Worm (Caenorhabditis elegans) whole organism, L4 larva: Measurements from ENCODE around the gene zmp-5.

Experiments
- D1046.2 ChIP-seq: fragments of 200-800 bp; sonication (Bioruptor generic); IDR thresholded peaks from 2 replicates; pipeline ENCODE4 v1.3.6; 2022; ENCODE audit warnings: missing genetic modification characterization, missing compliant biosample characterization
- F10B5.3 ChIP-seq: sonication (generic microtip); optimal IDR thresholded peaks from 2 replicates; lab custom pipeline; 2016; ENCODE audit warnings: mild to moderate bottlenecking, missing genetic modification characterization, missing compliant biosample characterization
- F26F4.8 ChIP-seq: fragments of 200-800 bp; sonication (Bioruptor generic); conservative IDR thresholded peaks from 2 replicates; pipeline ENCODE4 v1.3.6; 2022; ENCODE audit warnings: missing genetic modification characterization, missing compliant biosample characterization
- T20F7.1 ChIP-seq: fragments of 200-800 bp; sonication (Bioruptor generic); optimal IDR thresholded peaks from 2 replicates; lab custom pipeline; 2018; ENCODE audit warnings: mild to moderate bottlenecking, missing genetic modification characterization, missing compliant biosample characterization
- Y105C5A.15 ChIP-seq: fragments of 200-800 bp; sonication (Bioruptor generic); IDR thresholded peaks from 2 replicates; pipeline ENCODE4 v1.3.6; 2022; ENCODE audit warnings: missing genetic modification characterization, missing compliant biosample characterization
- Y48G9A.11 ChIP-seq: fragments of 200-800 bp; sonication (Bioruptor generic); IDR thresholded peaks from 2 replicates; pipeline ENCODE4 v1.3.6; 2022; ENCODE audit warnings: missing genetic modification reagents, missing genetic modification characterization, missing compliant biosample characterization
- Y75B8A.6 ChIP-seq: fragments of 200-800 bp; sonication (Bioruptor generic); IDR thresholded peaks from 2 replicates; pipeline ENCODE4 v1.3.6; 2022; ENCODE audit warnings: missing genetic modification reagents, missing genetic modification characterization, missing compliant biosample characterization
- attf-4 ChIP-seq: sonication (generic microtip); optimal IDR thresholded peaks from 3 replicates; lab custom pipeline; 2017; ENCODE audit warnings: missing biosample characterization, missing genetic modification characterization
- ceh-32 ChIP-seq: sonication (generic microtip); optimal IDR thresholded peaks from 2 replicates; lab custom pipeline; 2016; ENCODE audit warnings: mild to moderate bottlenecking, missing genetic modification characterization, missing compliant biosample characterization; ENCODE audit not compliant: poor library complexity
- ceh-44 ChIP-seq: fragments of 200-800 bp; sonication (Bioruptor generic); IDR thresholded peaks from 2 replicates; pipeline ENCODE4 v1.3.6; 2022; ENCODE audit warnings: missing genetic modification reagents, missing genetic modification characterization, missing compliant biosample characterization
- ceh-82 ChIP-seq: sonication (generic microtip); optimal IDR thresholded peaks from 2 replicates; lab custom pipeline; 2017; ENCODE audit warnings: missing biosample characterization, missing genetic modification characterization
- daf-12 ChIP-seq: fragments of 150-350 bp; optimal IDR thresholded peaks from 2 replicates; lab custom pipeline; 2014; ENCODE audit warnings: missing biosample characterization, missing genetic modification reagents, missing genetic modification characterization
- daf-16 ChIP-seq, 3 experiments: sonication (generic microtip); optimal IDR thresholded peaks; 2 replicates each; lab custom pipeline; 2016 to 2017; ENCODE audit warnings: missing genetic modification characterization in 3 of 3, missing genetic modification reagents in 3 of 3, mild to moderate bottlenecking in 2 of 3, missing compliant biosample characterization in 2 of 3, missing biosample characterization in 1 of 3, moderate library complexity in 1 of 3
- dmd-6 ChIP-seq: fragments of 200-800 bp; sonication (Bioruptor generic); IDR thresholded peaks from 2 replicates; pipeline ENCODE4 v1.3.6; 2022; ENCODE audit warnings: missing genetic modification reagents, missing genetic modification characterization, missing compliant biosample characterization
- dmd-9 ChIP-seq: fragments of 200-800 bp; sonication (Bioruptor generic); IDR thresholded peaks from 2 replicates; pipeline ENCODE4 v1.3.6; 2022; ENCODE audit warnings: missing genetic modification reagents, missing genetic modification characterization, missing compliant biosample characterization
- dpl-1 ChIP-seq: fragments of 150-350 bp; optimal IDR thresholded peaks from 2 replicates; lab custom pipeline; 2014; ENCODE audit warnings: missing biosample characterization, missing genetic modification reagents, missing genetic modification characterization
- dve-1 ChIP-seq: sonication (generic microtip); optimal IDR thresholded peaks from 2 replicates; lab custom pipeline; 2017; ENCODE audit warnings: antibody characterized with exemption, mild to moderate bottlenecking, missing genetic modification characterization, missing compliant biosample characterization; ENCODE audit not compliant: insufficient read depth
- gei-8 ChIP-seq: fragments of 200-800 bp; sonication (Bioruptor generic); optimal IDR thresholded peaks from 2 replicates; lab custom pipeline; 2018; ENCODE audit warnings: mild to moderate bottlenecking, missing genetic modification characterization, missing compliant biosample characterization
- hif-1 ChIP-seq, 2 experiments: sonication (generic microtip); optimal IDR thresholded peaks; 2 replicates each; lab custom pipeline; 2016 to 2017; ENCODE audit warnings: missing compliant biosample characterization in 2 of 2, missing genetic modification characterization in 2 of 2, missing genetic modification reagents in 2 of 2, missing genotype in 2 of 2, mild to moderate bottlenecking in 1 of 2
- hlh-11 ChIP-seq: fragments of 200-800 bp; sonication (Bioruptor generic); optimal IDR thresholded peaks from 2 replicates; lab custom pipeline; 2018; ENCODE audit warnings: mild to moderate bottlenecking, missing genetic modification characterization, missing compliant biosample characterization
- hlh-30 ChIP-seq: sonication (generic microtip); optimal IDR thresholded peaks from 2 replicates; lab custom pipeline; 2017; ENCODE audit warnings: antibody characterized with exemption, mild to moderate bottlenecking, missing genetic modification characterization, missing compliant biosample characterization; ENCODE audit not compliant: insufficient read depth
- jun-1 ChIP-seq: fragments of 150-350 bp; optimal IDR thresholded peaks from 2 replicates; lab custom pipeline; 2014; ENCODE audit warnings: missing biosample characterization, missing genetic modification reagents, missing genetic modification characterization
- lim-7 ChIP-seq: fragments of 200-800 bp; sonication (Bioruptor generic); IDR thresholded peaks from 2 replicates; pipeline ENCODE4 v1.3.6; 2022; ENCODE audit warnings: missing genetic modification characterization, missing compliant biosample characterization
- lin-1 ChIP-seq: fragments of 200-800 bp; sonication (Bioruptor generic); IDR thresholded peaks from 2 replicates; pipeline ENCODE4 v1.3.6; 2022; ENCODE audit warnings: missing genetic modification reagents, missing genetic modification characterization, missing compliant biosample characterization
- lin-29 ChIP-seq: fragments of 200-800 bp; sonication (Bioruptor generic); IDR thresholded peaks from 2 replicates; pipeline ENCODE4 v1.3.6; 2022; ENCODE audit warnings: missing genetic modification reagents, missing genetic modification characterization, missing compliant biosample characterization
- lin-39 ChIP-seq: fragments of 150-350 bp; optimal IDR thresholded peaks from 2 replicates; lab custom pipeline; 2014; ENCODE audit warnings: missing biosample characterization, missing genetic modification reagents, missing genetic modification characterization
- lir-3 ChIP-seq: sonication (generic microtip); optimal IDR thresholded peaks from 2 replicates; lab custom pipeline; 2016; ENCODE audit warnings: mild to moderate bottlenecking, missing genetic modification characterization, missing compliant biosample characterization
- mes-2 ChIP-seq: sonication (generic microtip); optimal IDR thresholded peaks from 2 replicates; lab custom pipeline; 2016; ENCODE audit warnings: missing genotype, mild to moderate bottlenecking, missing genetic modification characterization, missing compliant biosample characterization; ENCODE audit not compliant: poor library complexity, severe bottlenecking
- nhr-10 ChIP-seq: fragments of 150-350 bp; optimal IDR thresholded peaks from 2 replicates; lab custom pipeline; 2014; ENCODE audit warnings: missing biosample characterization, missing genetic modification characterization
- nhr-102 ChIP-seq: sonication (generic microtip); optimal IDR thresholded peaks from 2 replicates; lab custom pipeline; 2016; ENCODE audit warnings: mild to moderate bottlenecking, missing genetic modification characterization, moderate library complexity, missing compliant biosample characterization
- nhr-11 ChIP-seq: fragments of 150-350 bp; optimal IDR thresholded peaks from 2 replicates; lab custom pipeline; 2014; ENCODE audit warnings: missing biosample characterization, missing genetic modification characterization
- nhr-111 ChIP-seq: fragments of 200-800 bp; sonication (Bioruptor generic); optimal IDR thresholded peaks from 2 replicates; lab custom pipeline; 2018; ENCODE audit warnings: mild to moderate bottlenecking, missing genetic modification characterization, missing compliant biosample characterization
- nhr-41 ChIP-seq: fragments of 200-800 bp; sonication (Bioruptor generic); IDR thresholded peaks from 2 replicates; pipeline ENCODE4 v1.3.6; 2022; ENCODE audit warnings: missing genetic modification reagents, missing genetic modification characterization, missing compliant biosample characterization
- nhr-42 ChIP-seq: fragments of 200-800 bp; sonication (Bioruptor generic); IDR thresholded peaks from 2 replicates; pipeline ENCODE4 v1.3.6; 2022; ENCODE audit warnings: missing genetic modification characterization, missing compliant biosample characterization
- nhr-48 ChIP-seq: sonication (generic microtip); optimal IDR thresholded peaks from 2 replicates; lab custom pipeline; 2016; ENCODE audit warnings: mild to moderate bottlenecking, missing genetic modification characterization, missing compliant biosample characterization
- nhr-6 ChIP-seq: fragments of 150-350 bp; optimal IDR thresholded peaks from 2 replicates; lab custom pipeline; 2014; ENCODE audit warnings: missing biosample characterization, missing genetic modification characterization
- nhr-77 ChIP-seq: fragments of 150-350 bp; optimal IDR thresholded peaks from 2 replicates; lab custom pipeline; 2014; ENCODE audit warnings: missing biosample characterization, missing genetic modification characterization
- pha-4 ChIP-seq, 2 experiments: fragments of 150-350 bp in 1 of 2; fragments of 200-800 bp in 1 of 2; sonication (Bioruptor generic) in 1 of 2; IDR thresholded peaks in 1 of 2; optimal IDR thresholded peaks in 1 of 2; 2 replicates each; pipeline versions ENCODE4 v1.3.6 to Lab custom; 2014 to 2022; ENCODE audit warnings: missing genetic modification characterization in 2 of 2, missing genetic modification reagents in 2 of 2, missing biosample characterization in 1 of 2, missing compliant biosample characterization in 1 of 2
- php-3 ChIP-seq: fragments of 200-800 bp; sonication (Bioruptor generic); IDR thresholded peaks from 2 replicates; pipeline ENCODE4 v1.3.6; 2022; ENCODE audit warnings: missing genetic modification reagents, missing genetic modification characterization, missing compliant biosample characterization
- rbr-2 ChIP-seq: sonication (generic microtip); optimal IDR thresholded peaks from 2 replicates; lab custom pipeline; 2016; ENCODE audit warnings: missing genotype, missing genetic modification characterization, missing compliant biosample characterization
- skn-1 ChIP-seq: fragments of 150-350 bp; optimal IDR thresholded peaks from 2 replicates; lab custom pipeline; 2014; ENCODE audit warnings: missing biosample characterization, missing genetic modification characterization
- snpc-1.2 ChIP-seq: fragments of 200-800 bp; sonication (Bioruptor generic); IDR thresholded peaks from 2 replicates; pipeline ENCODE4 v1.3.6; 2022; ENCODE audit warnings: missing genetic modification reagents, missing genetic modification characterization, missing compliant biosample characterization
- spr-1 ChIP-seq: sonication (generic microtip); optimal IDR thresholded peaks from 2 replicates; lab custom pipeline; 2016; ENCODE audit warnings: mild to moderate bottlenecking, missing genetic modification characterization, missing compliant biosample characterization
- spr-3 ChIP-seq: fragments of 200-800 bp; sonication (Bioruptor generic); optimal IDR thresholded peaks from 2 replicates; lab custom pipeline; 2018; ENCODE audit warnings: mild to moderate bottlenecking, missing genetic modification characterization, missing compliant biosample characterization
- tag-97 ChIP-seq: fragments of 200-800 bp; sonication (Bioruptor generic); IDR thresholded peaks from 2 replicates; pipeline ENCODE4 v1.3.6; 2022; ENCODE audit warnings: missing genetic modification characterization, missing compliant biosample characterization
- tra-1 ChIP-seq: fragments of 200-800 bp; sonication (Bioruptor generic); IDR thresholded peaks from 2 replicates; pipeline ENCODE4 v1.3.6; 2022; ENCODE audit warnings: missing genetic modification reagents, missing genetic modification characterization, missing compliant biosample characterization
- unc-130 ChIP-seq: sonication (generic microtip); optimal IDR thresholded peaks from 2 replicates; lab custom pipeline; 2016; ENCODE audit warnings: missing genetic modification reagents, missing genetic modification characterization, missing compliant biosample characterization
- unc-62 ChIP-seq, 3 experiments: fragments of 150-350 bp in 1 of 3; sonication (generic microtip); optimal IDR thresholded peaks in 2 of 3; peaks in 1 of 3; 1 replicate in 1 of 3; 2 replicates in 2 of 3; lab custom pipeline; 2014 to 2017; ENCODE audit warnings: missing biosample characterization in 3 of 3, missing genetic modification characterization in 3 of 3, missing genetic modification reagents in 3 of 3, missing genotype in 1 of 3
- zfp-3 ChIP-seq: fragments of 200-800 bp; sonication (Bioruptor generic); conservative IDR thresholded peaks from 2 replicates; pipeline ENCODE4 v1.3.6; 2022; ENCODE audit warnings: missing genetic modification reagents, missing genetic modification characterization, missing compliant biosample characterization
- ztf-7 ChIP-seq: fragments of 150-350 bp; optimal IDR thresholded peaks from 2 replicates; lab custom pipeline; 2014; ENCODE audit warnings: missing biosample characterization, missing genetic modification characterization

Gene zmp-5

DNA sequence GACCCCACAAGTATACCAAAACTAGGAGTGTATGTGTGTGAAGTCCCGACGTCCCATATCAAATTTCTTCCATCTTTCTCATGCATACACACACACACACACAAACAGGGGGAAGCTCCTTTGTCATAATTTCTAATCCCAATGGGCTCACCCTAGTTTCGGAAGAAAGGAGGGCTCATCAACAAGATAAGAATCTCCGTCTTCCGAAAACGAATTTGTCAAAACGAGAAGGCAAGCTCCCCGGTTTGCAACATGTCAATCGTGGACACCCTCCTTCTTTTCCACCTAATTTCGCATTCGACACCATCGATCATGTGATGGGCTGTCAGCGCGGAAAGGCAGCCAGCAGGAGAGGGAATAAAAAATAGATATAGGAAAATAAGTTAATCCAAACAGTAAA, 43.4 kb downstream of the zmp-5 start (continued):
- TF ChIP-seq nhr-77 (no peak), ceh-44 (GFP tag; lab: Robert Waterston, UW) (no peak), nhr-102 (tag; lab: Kevin White, UChicago) (peak; percentile 3), dpl-1 (GFP tag; lab: Kevin White, UChicago) (no peak), daf-16 (GFP tag; optimal IDR thresholded peaks at IDR 0.05; lab: Kevin White, UChicago) (peak in 1 of 2 experiments; percentile 23), daf-16 (tag; optimal IDR thresholded peaks at IDR 0.05; lab: Kevin White, UChicago) (peak; percentile 43), snpc-1.2 (GFP tag; lab: Robert Waterston, UW) (no peak), lin-29 (no peak), D1046.2 (GFP tag; lab: Robert Waterston, UW) (no peak), attf-4 (tag; lab: Kevin White, UChicago) (no peak), dve-1 (tag; lab: Kevin White, UChicago) (peak; percentile 75), T20F7.1 (GFP tag; lab: Kevin White, UChicago) (no peak), Y105C5A.15 (no peak), hif-1 (tag; optimal IDR thresholded peaks at IDR 0.05; lab: Kevin White, UChicago) (no peak), spr-1 (tag; lab: Kevin White, UChicago) (no peak), nhr-111 (GFP tag; lab: Kevin White, UChicago) (no peak), dmd-9 (GFP tag; lab: Robert Waterston, UW) (no peak), pha-4 (GFP tag; IDR thresholded peaks at IDR 0.05; lab: Robert Waterston, UW) (no peak), pha-4 (tag; optimal IDR thresholded peaks at IDR 0.05; lab: Kevin White, UChicago) (no peak), nhr-41 (GFP tag; lab: Robert Waterston, UW) (no peak), jun-1 (tag; lab: Kevin White, UChicago) (no peak), nhr-48 (tag; lab: Kevin White, UChicago) (peak; percentile 22), skn-1 (tag; lab: Kevin White, UChicago) (no peak), mes-2 (tag; lab: Kevin White, UChicago) (no peak), spr-3 (no peak), unc-62 (GFP tag; optimal IDR thresholded peaks at IDR 0.05 in 1 of 2; lab: Kevin White, UChicago) (peak in 1 of 2 experiments; percentile 97), unc-62 (tag; optimal IDR thresholded peaks at IDR 0.05; lab: Kevin White, UChicago) (no peak), lin-1 (no peak), unc-130 (GFP tag; lab: Kevin White, UChicago) (no peak), rbr-2 (peak; percentile 30), php-3 (no peak), ceh-32 (no peak), nhr-6 (tag; lab: Kevin White, UChicago) (no peak), lim-7 (GFP tag; lab: Robert Waterston, UW) (no peak), F26F4.8 (GFP tag; lab: Robert Waterston, UW) (no peak), Y48G9A.11 (no peak), hlh-30 (peak; percentile 68), Y75B8A.6 (GFP tag; lab: Robert Waterston, UW) (no peak), dmd-6 (peak; percentile 85), nhr-11 (tag; lab: Kevin White, UChicago) (no peak), tra-1 (GFP tag; lab: Robert Waterston, UW) (peak; percentile 73), lin-39 (tag; lab: Kevin White, UChicago) (peak; percentile 90), nhr-10 (tag; lab: Kevin White, UChicago) (no peak), hlh-11 (tag; lab: Kevin White, UChicago) (peak; percentile 70), zfp-3 (GFP tag; lab: Robert Waterston, UW) (no peak), nhr-42 (GFP tag; lab: Robert Waterston, UW) (no peak), F10B5.3 (no peak), lir-3 (tag; lab: Kevin White, UChicago) (no peak), tag-97 (GFP tag; lab: Robert Waterston, UW) (no peak), daf-12 (tag; lab: Kevin White, UChicago) (no peak), gei-8 (no peak), ztf-7 (tag; lab: Kevin White, UChicago) (no peak), ceh-82 (tag; lab: Kevin White, UChicago) (no peak)
